Fruit fly (Drosophila melanogaster): ENCODE results near the gene CG11590.

Gene CG11590

dm6 chrX:14218045-14218483, 18.1 kb downstream of the CG11590 start (continued):
- TF ChIP-seq CG34422 (GFP tag; IDR thresholded peaks at IDR 0.05) (peak; percentile 88), CrebB (tag; optimal IDR thresholded peaks at IDR 0.05) (peak; percentile 72), unc-4 (GFP tag; IDR thresholded peaks at IDR 0.05; ENCODE audit: partially characterized antibody) (no peak), NFAT (GFP tag; IDR thresholded peaks at IDR 0.05) (peak; percentile 55; the same call in 1 of the 2 replicates), CG11695 (GFP tag; IDR thresholded peaks at IDR 0.05) (peak; percentile 90), ac (GFP tag; optimal IDR thresholded peaks at IDR 0.05) (peak; percentile 51), Dad (GFP tag; optimal IDR thresholded peaks at IDR 0.05) (peak; percentile 52), Dfd (GFP tag; optimal IDR thresholded peaks at IDR 0.05) (no peak), ci (GFP tag; IDR thresholded peaks at IDR 0.05) (peak; percentile 88), CG15479 (GFP tag; optimal IDR thresholded peaks at IDR 0.05) (no peak), jing (GFP tag; optimal IDR thresholded peaks at IDR 0.05) (peak; percentile 57), Neu2 (GFP tag; optimal IDR thresholded peaks at IDR 0.05; ENCODE audit: borderline replicate concordance) (no peak), MTF-1 (GFP tag; optimal IDR thresholded peaks at IDR 0.05; ENCODE audit: borderline replicate concordance) (peak; percentile 71), ase (GFP tag; IDR thresholded peaks at IDR 0.05) (peak; percentile 81), wek (GFP tag; optimal IDR thresholded peaks at IDR 0.05) (peak; percentile 16), ro (GFP tag; IDR thresholded peaks at IDR 0.05) (peak; percentile 66; the same call in 1 of the 2 replicates), sug (tag; optimal IDR thresholded peaks at IDR 0.05) (peak; percentile 55), Hey (tag; optimal IDR thresholded peaks at IDR 0.05) (no peak), CG17802 (tag; optimal IDR thresholded peaks at IDR 0.05) (peak; percentile 56), hkb (optimal IDR thresholded peaks at IDR 0.05) (no peak), hkb (GFP tag; IDR thresholded peaks at IDR 0.05) (peak; percentile 93), CG11560 (tag; IDR thresholded peaks at IDR 0.05) (peak; percentile 60; the same call in 2 of the 3 replicates), Atf6 (GFP tag; IDR thresholded peaks at IDR 0.05) (peak; percentile 89), CG18599 (GFP tag; optimal IDR thresholded peaks at IDR 0.05) (peak; percentile 91), ranshi (GFP tag; IDR thresholded peaks at IDR 0.05) (peak; percentile 91), psq (GFP tag; optimal IDR thresholded peaks at IDR 0.05) (peak; percentile 33), CG31441 (GFP tag; IDR thresholded peaks at IDR 0.05) (peak; percentile 96), GATAe (GFP tag; conservative IDR thresholded peaks at IDR 0.05) (no peak), CG15269 (tag; optimal IDR thresholded peaks at IDR 0.05) (peak; percentile 92), Sry-β (GFP tag; optimal IDR thresholded peaks at IDR 0.05) (no peak), BEAF-32 (GFP tag; optimal IDR thresholded peaks at IDR 0.05) (no peak), CG9609 (GFP tag; optimal IDR thresholded peaks at IDR 0.05) (peak; percentile 70), CG7372 (GFP tag; IDR thresholded peaks at IDR 0.05) (peak; percentile 73), stc (GFP tag; IDR thresholded peaks at IDR 0.05) (peak; percentile 85), disco-r (GFP tag; optimal IDR thresholded peaks at IDR 0.05) (peak; percentile 39), Abd-B (GFP tag; optimal IDR thresholded peaks at IDR 0.05) (peak; percentile 82), phol (tag; optimal IDR thresholded peaks at IDR 0.05) (peak; percentile 91), Dref (GFP tag; IDR thresholded peaks at IDR 0.05) (no peak), CG4617 (GFP tag; optimal IDR thresholded peaks at IDR 0.05; ENCODE audit: borderline replicate concordance) (peak; percentile 66), CG3281 (GFP tag; optimal IDR thresholded peaks at IDR 0.05) (peak; percentile 88), CG7928 (GFP tag; optimal IDR thresholded peaks at IDR 0.05) (peak; percentile 41), pb (GFP tag; optimal IDR thresholded peaks at IDR 0.05) (no peak), dpn (GFP tag; optimal IDR thresholded peaks at IDR 0.05) (peak; percentile 83 to 86), hbn (GFP tag; IDR thresholded peaks at IDR 0.05; ENCODE audit: partially characterized antibody) (no peak), CG13894 (tag; optimal IDR thresholded peaks at IDR 0.05) (peak; percentile 37), tx (GFP tag; optimal IDR thresholded peaks at IDR 0.05) (peak; percentile 41), salm (tag; optimal IDR thresholded peaks at IDR 0.05) (peak; percentile 86), dimm (GFP tag; IDR thresholded peaks at IDR 0.05) (peak; percentile 60; the same call in 1 of the 2 replicates), CG8089 (GFP tag; optimal IDR thresholded peaks at IDR 0.05) (peak; percentile 40), cad (GFP tag; optimal IDR thresholded peaks at IDR 0.05) (no peak), lola (GFP tag; optimal IDR thresholded peaks at IDR 0.05) (peak in 1 of 3 experiments; percentile 83)

All from whole organism, embryonic.